Worm (Caenorhabditis elegans) whole organism, L1 larva: Measurements from ENCODE around the gene nhr-140.

ENCODE experiments used
- Y116A8C.19 ChIP-seq: sonication (generic microtip); optimal IDR thresholded peaks from 2 replicates; lab custom pipeline; 2016; ENCODE audit warnings: missing compliant biosample characterization, missing genetic modification characterization, borderline replicate concordance
- aha-1 ChIP-seq: fragments of 150-350 bp; optimal IDR thresholded peaks from 2 replicates; lab custom pipeline; 2014; ENCODE audit warnings: missing biosample characterization, missing genetic modification characterization
- aly-2 ChIP-seq: fragments of 150-350 bp; optimal IDR thresholded peaks from 2 replicates; lab custom pipeline; 2014; ENCODE audit warnings: missing biosample characterization, missing genetic modification characterization
- ceh-63 ChIP-seq: fragments of 200-800 bp; sonication (Bioruptor generic); optimal IDR thresholded peaks from 2 replicates; lab custom pipeline; 2018; ENCODE audit warnings: mild to moderate bottlenecking, missing genetic modification characterization, missing compliant biosample characterization
- ceh-8 ChIP-seq: fragments of 200-800 bp; sonication (Bioruptor generic); optimal IDR thresholded peaks from 2 replicates; lab custom pipeline; 2018; ENCODE audit warnings: mild to moderate bottlenecking, missing genetic modification characterization, moderate library complexity, missing compliant biosample characterization
- ceh-88 ChIP-seq: fragments of 200-800 bp; sonication (Bioruptor generic); IDR thresholded peaks from 2 replicates; pipeline ENCODE4 v1.3.6; 2022; ENCODE audit warnings: missing genetic modification characterization, missing compliant biosample characterization
- dpl-1 ChIP-seq, 3 experiments: fragments of 150-350 bp in 2 of 3; sonication (generic microtip) in 1 of 3; optimal IDR thresholded peaks; 2 replicates each; lab custom pipeline; 2014 to 2017; ENCODE audit warnings: missing biosample characterization in 3 of 3, missing genetic modification characterization in 3 of 3, missing genetic modification reagents in 3 of 3
- dsc-1 ChIP-seq: sonication (generic microtip); optimal IDR thresholded peaks from 2 replicates; lab custom pipeline; 2016; ENCODE audit warnings: mild to moderate bottlenecking, missing genetic modification characterization, missing compliant biosample characterization
- efl-1 ChIP-seq, 4 experiments: fragments of 150-350 bp; optimal IDR thresholded peaks in 3 of 4; peaks in 1 of 4; 1 replicate in 1 of 4; 2 replicates in 3 of 4; lab custom pipeline; 2014; ENCODE audit warnings: missing biosample characterization in 2 of 4, missing genetic modification characterization in 2 of 4, missing genetic modification reagents in 2 of 4
- efl-3 ChIP-seq: fragments of 200-800 bp; sonication (Bioruptor generic); optimal IDR thresholded peaks from 2 replicates; lab custom pipeline; 2018; ENCODE audit warnings: mild to moderate bottlenecking, missing genetic modification characterization, missing compliant biosample characterization
- egl-13 ChIP-seq: sonication (generic microtip); optimal IDR thresholded peaks from 2 replicates; lab custom pipeline; 2016; ENCODE audit warnings: missing genotype, missing genetic modification reagents, missing genetic modification characterization, missing compliant biosample characterization
- egl-27 ChIP-seq, 2 experiments: fragments of 150-350 bp in 1 of 2; sonication (generic microtip); optimal IDR thresholded peaks; 3 replicates each; lab custom pipeline; 2017 to 2018; ENCODE audit warnings: missing biosample characterization in 2 of 2, missing genetic modification characterization in 2 of 2, missing genetic modification reagents in 2 of 2
- elt-2 ChIP-seq: sonication (generic microtip); optimal IDR thresholded peaks from 2 replicates; lab custom pipeline; 2016; ENCODE audit warnings: missing genetic modification characterization, mild to moderate bottlenecking, inconsistent platforms, missing compliant biosample characterization, missing genetic modification reagents
- elt-3 ChIP-seq, 6 experiments: fragments of 150-350 bp in 1 of 6; sonication (generic microtip); optimal IDR thresholded peaks; 2 replicates each; lab custom pipeline; 2017 to 2018; ENCODE audit warnings: missing biosample characterization in 6 of 6, missing genetic modification characterization in 6 of 6, inconsistent platforms in 1 of 6
- fkh-4 ChIP-seq: sonication (generic microtip); optimal IDR thresholded peaks from 2 replicates; lab custom pipeline; 2016; ENCODE audit warnings: missing compliant biosample characterization, missing genetic modification characterization, borderline replicate concordance
- fkh-8 ChIP-seq: sonication (generic microtip); optimal IDR thresholded peaks from 2 replicates; lab custom pipeline; 2016; ENCODE audit warnings: mild to moderate bottlenecking, missing genetic modification characterization, missing compliant biosample characterization
- hlh-17 ChIP-seq: fragments of 200-800 bp; sonication (Bioruptor generic); optimal IDR thresholded peaks from 2 replicates; lab custom pipeline; 2018; ENCODE audit warnings: missing genetic modification characterization, mild to moderate bottlenecking, missing compliant biosample characterization, moderate library complexity, borderline replicate concordance
- hlh-4 ChIP-seq: sonication (generic microtip); optimal IDR thresholded peaks from 2 replicates; lab custom pipeline; 2016; ENCODE audit warnings: mild to moderate bottlenecking, missing genetic modification characterization, missing compliant biosample characterization
- hpl-2 ChIP-seq: fragments of 150-350 bp; optimal IDR thresholded peaks from 2 replicates; lab custom pipeline; 2014; ENCODE audit warnings: missing biosample characterization, missing genetic modification reagents, missing genetic modification characterization
- irx-1 ChIP-seq: sonication (generic microtip); optimal IDR thresholded peaks from 2 replicates; lab custom pipeline; 2016; ENCODE audit warnings: missing genetic modification characterization, missing compliant biosample characterization
- isw-1 ChIP-seq: fragments of 200-800 bp; sonication (Bioruptor generic); IDR thresholded peaks from 2 replicates; pipeline ENCODE4 v1.3.6; 2022; ENCODE audit warnings: missing genetic modification characterization, missing compliant biosample characterization
- lin-15B ChIP-seq: fragments of 150-350 bp; sonication (generic microtip); optimal IDR thresholded peaks from 3 replicates; lab custom pipeline; 2014; ENCODE audit warnings: missing biosample characterization, missing genetic modification characterization
- lin-35 ChIP-seq, 2 experiments: fragments of 150-350 bp; optimal IDR thresholded peaks; 2 replicates each; lab custom pipeline; 2014; ENCODE audit warnings: missing biosample characterization in 2 of 2, missing genetic modification characterization in 2 of 2, missing genetic modification reagents in 2 of 2
- lir-3 ChIP-seq: sonication (generic microtip); optimal IDR thresholded peaks from 2 replicates; lab custom pipeline; 2016; ENCODE audit warnings: mild to moderate bottlenecking, missing genetic modification characterization, moderate library complexity, missing compliant biosample characterization; ENCODE audit not compliant: poor library complexity
- lsy-2 ChIP-seq, 2 experiments: fragments of 150-350 bp; optimal IDR thresholded peaks; 2 replicates each; lab custom pipeline; 2014; ENCODE audit warnings: missing biosample characterization in 2 of 2, missing genetic modification characterization in 2 of 2
- mab-9 ChIP-seq: fragments of 200-800 bp; sonication (Bioruptor generic); IDR thresholded peaks from 2 replicates; pipeline ENCODE4 v1.3.6; 2022; ENCODE audit warnings: missing genetic modification reagents, missing genetic modification characterization, missing compliant biosample characterization
- mep-1 ChIP-seq: fragments of 150-350 bp; optimal IDR thresholded peaks from 2 replicates; lab custom pipeline; 2014; ENCODE audit warnings: missing biosample characterization, missing genetic modification characterization
- nhr-11 ChIP-seq: fragments of 150-350 bp; optimal IDR thresholded peaks from 2 replicates; lab custom pipeline; 2014; ENCODE audit warnings: missing biosample characterization, missing genetic modification characterization
- nhr-12 ChIP-seq: sonication (generic microtip); optimal IDR thresholded peaks from 2 replicates; lab custom pipeline; 2017; ENCODE audit warnings: missing biosample characterization, missing genetic modification characterization
- nhr-77 ChIP-seq: fragments of 150-350 bp; optimal IDR thresholded peaks from 2 replicates; lab custom pipeline; 2014; ENCODE audit warnings: missing biosample characterization, missing genetic modification characterization
- nhr-85 ChIP-seq: sonication (generic microtip); peaks from one replicate; lab custom pipeline; 2016; ENCODE audit warnings: missing genetic modification characterization, inconsistent platforms, missing compliant biosample characterization
- nhr-90 ChIP-seq: sonication (generic microtip); optimal IDR thresholded peaks from 2 replicates; lab custom pipeline; 2016; ENCODE audit warnings: mild to moderate bottlenecking, missing genetic modification characterization, missing compliant biosample characterization; ENCODE audit not compliant: poor library complexity
- pag-3 ChIP-seq: sonication (generic microtip); optimal IDR thresholded peaks from 2 replicates; lab custom pipeline; 2017; ENCODE audit warnings: missing genetic modification characterization, mild to moderate bottlenecking, missing compliant biosample characterization, antibody characterized with exemption, borderline replicate concordance; ENCODE audit not compliant: insufficient read depth
- pax-3 ChIP-seq: fragments of 200-800 bp; sonication (Bioruptor generic); optimal IDR thresholded peaks from 2 replicates; lab custom pipeline; 2018; ENCODE audit warnings: mild to moderate bottlenecking, missing genetic modification characterization, moderate library complexity, missing compliant biosample characterization
- pqm-1 ChIP-seq: sonication (generic microtip); optimal IDR thresholded peaks from 3 replicates; lab custom pipeline; 2017; ENCODE audit warnings: missing biosample characterization, missing genetic modification characterization
- sptf-1 ChIP-seq: fragments of 150-350 bp; optimal IDR thresholded peaks from 2 replicates; lab custom pipeline; 2014; ENCODE audit warnings: missing biosample characterization, missing genetic modification characterization
- sup-37 ChIP-seq: fragments of 200-800 bp; sonication (Bioruptor generic); optimal IDR thresholded peaks from 2 replicates; lab custom pipeline; 2018; ENCODE audit warnings: mild to moderate bottlenecking, missing genetic modification characterization, missing compliant biosample characterization
- tbx-2 ChIP-seq: sonication (generic microtip); optimal IDR thresholded peaks from 2 replicates; lab custom pipeline; 2016; ENCODE audit warnings: missing genetic modification characterization, missing compliant biosample characterization
- tlp-1 ChIP-seq: fragments of 150-350 bp; optimal IDR thresholded peaks from 2 replicates; lab custom pipeline; 2014; ENCODE audit warnings: missing biosample characterization, missing genetic modification characterization
- unc-130 ChIP-seq: fragments of 150-350 bp; optimal IDR thresholded peaks from 2 replicates; lab custom pipeline; 2017; ENCODE audit warnings: missing biosample characterization, missing genetic modification characterization, inconsistent platforms
- unc-98 ChIP-seq: fragments of 200-800 bp; sonication (Bioruptor generic); IDR thresholded peaks from 2 replicates; pipeline ENCODE4 v1.3.6; 2022; ENCODE audit warnings: missing genetic modification characterization, missing compliant biosample characterization
- vab-15 ChIP-seq: sonication (generic microtip); optimal IDR thresholded peaks from 2 replicates; lab custom pipeline; 2017; ENCODE audit warnings: missing genotype, mild to moderate bottlenecking, missing genetic modification characterization, missing compliant biosample characterization
- ztf-11 ChIP-seq, 2 experiments: sonication (generic microtip); optimal IDR thresholded peaks; 2 replicates each; lab custom pipeline; 2016 to 2017; ENCODE audit warnings: missing genetic modification characterization in 2 of 2, missing biosample characterization in 1 of 2, missing compliant biosample characterization in 1 of 2

The nhr-140 gene

ce11 chrV:6989626-6990138 is at the start of gene nhr-140:
Gene nhr-140 (minus strand): TSS chrV:6989676.
- TF ChIP-seq elt-2 (tag; lab: Kevin White, UChicago) (no peak), unc-98 (GFP tag; lab: Robert Waterston, UW) (no peak), efl-1 (optimal IDR thresholded peaks at IDR 0.05; lab: Kevin White, UChicago) (no peak), efl-1 (GFP tag; optimal IDR thresholded peaks at IDR 0.05 in 1 of 2; lab: Kevin White, UChicago) (peak in 1 of 2 experiments; percentile 1), egl-27 (tag; optimal IDR thresholded peaks at IDR 0.05; lab: Kevin White, UChicago) (no peak), aha-1 (tag; lab: Kevin White, UChicago) (no peak), nhr-85 (peak; percentile 60), fkh-8 (tag; lab: Kevin White, UChicago) (peak; percentile 21)

- TF ChIP-seq hpl-2 (GFP tag; lab: Kevin White, UChicago), result no peak
Observed at ce11 chrV:7036475-7036874, 47.0 kb upstream of the nhr-140 start, which contains the start of gene twk-11. Gene twk-11 (minus strand): TSS chrV:7036575.

ce11 chrV:7027055-7027454 is 37.6 kb upstream of the nhr-140 start, which contains the start of gene F20A1.6:
Gene F20A1.6 (minus strand): TSS chrV:7027155.
- TF ChIP-seq fkh-4 (tag; lab: Kevin White, UChicago), result no peak
- no peak for TF ChIP-seq unc-130 (tag; lab: Kevin White, UChicago)
- no peak for TF ChIP-seq hlh-17

ce11 chrV:7022981-7023380 is 33.5 kb upstream of the nhr-140 start:
- TF ChIP-seq aly-2 (tag; lab: Kevin White, UChicago) (no peak), mab-9 (GFP tag; lab: Robert Waterston, UW) (no peak), pag-3 (tag; lab: Kevin White, UChicago) (no peak), ceh-88 (GFP tag; lab: Robert Waterston, UW) (no peak), sptf-1 (tag; lab: Kevin White, UChicago) (no peak), irx-1 (tag; lab: Kevin White, UChicago) (no peak), fkh-4 (tag; lab: Kevin White, UChicago) (peak; percentile 49), nhr-77 (tag; lab: Kevin White, UChicago) (no peak), lir-3 (tag; lab: Kevin White, UChicago) (no peak), elt-2 (tag; lab: Kevin White, UChicago) (no peak), mep-1 (tag; lab: Kevin White, UChicago) (no peak), nhr-85 (no peak), Y116A8C.19 (tag; lab: Kevin White, UChicago) (no peak), lin-15B (no peak), tbx-2 (tag; lab: Kevin White, UChicago) (no peak), aha-1 (tag; lab: Kevin White, UChicago) (no peak), fkh-8 (tag; lab: Kevin White, UChicago) (peak; percentile 19), ceh-63 (GFP tag; lab: Kevin White, UChicago) (no peak), hpl-2 (GFP tag; lab: Kevin White, UChicago) (no peak), pqm-1 (tag; lab: Kevin White, UChicago) (no peak), dpl-1 (GFP tag; optimal IDR thresholded peaks at IDR 0.05; lab: Kevin White, UChicago) (no peak), nhr-12 (tag; lab: Kevin White, UChicago) (no peak), vab-15 (no peak), efl-3 (no peak), ztf-11 (tag; optimal IDR thresholded peaks at IDR 0.05; lab: Kevin White, UChicago) (no peak), lsy-2 (tag; optimal IDR thresholded peaks at IDR 0.05; lab: Kevin White, UChicago) (no peak), egl-13 (peak; percentile 41), isw-1 (GFP tag; lab: Robert Waterston, UW) (no peak), sup-37 (no peak), lin-35 (GFP tag; optimal IDR thresholded peaks at IDR 0.05; lab: Kevin White, UChicago) (no peak), pax-3 (peak; percentile 54), nhr-11 (tag; lab: Kevin White, UChicago) (peak; percentile 29), dsc-1 (peak; percentile 96), nhr-90 (tag; lab: Kevin White, UChicago) (no peak), tlp-1 (tag; lab: Kevin White, UChicago) (no peak), ceh-8 (GFP tag; lab: Kevin White, UChicago) (peak; percentile 15), elt-3 (tag; optimal IDR thresholded peaks at IDR 0.05; lab: Kevin White, UChicago) (no peak), egl-27 (tag; optimal IDR thresholded peaks at IDR 0.05; lab: Kevin White, UChicago) (no peak), hlh-4 (no peak), unc-130 (tag; lab: Kevin White, UChicago) (no peak)
